Fruit fly (Drosophila melanogaster) whole organism: ENCODE measurements around the gene NijC.

ENCODE experiments used
- EcR ChIP-seq, 2 experiments: fragments of >200 bp; optimal IDR thresholded peaks; 2 replicates each; lab custom pipeline; 2017; ENCODE audit warnings: missing biosample characterization in 2 of 2, missing genetic modification characterization in 2 of 2, missing genetic modification reagents in 2 of 2
- pan ChIP-seq: fragments of >200 bp; optimal IDR thresholded peaks from 2 replicates; lab custom pipeline; 2017
- psq ChIP-seq: fragments of >200 bp; optimal IDR thresholded peaks from 2 replicates; lab custom pipeline; 2017

dm6 chr3R:12691422-12692101 lies 3.4 kb upstream of the NijC start, which contains the start of gene Arp1:
- TF ChIP-seq EcR (GFP tag; optimal IDR thresholded peaks at IDR 0.05; lab: Kevin White, UChicago) (no peak), pan (no peak), psq (lab: Kevin White, UChicago) (no peak)
